Worm (Caenorhabditis elegans): ENCODE data around the gene rfk-1.

DNA sequence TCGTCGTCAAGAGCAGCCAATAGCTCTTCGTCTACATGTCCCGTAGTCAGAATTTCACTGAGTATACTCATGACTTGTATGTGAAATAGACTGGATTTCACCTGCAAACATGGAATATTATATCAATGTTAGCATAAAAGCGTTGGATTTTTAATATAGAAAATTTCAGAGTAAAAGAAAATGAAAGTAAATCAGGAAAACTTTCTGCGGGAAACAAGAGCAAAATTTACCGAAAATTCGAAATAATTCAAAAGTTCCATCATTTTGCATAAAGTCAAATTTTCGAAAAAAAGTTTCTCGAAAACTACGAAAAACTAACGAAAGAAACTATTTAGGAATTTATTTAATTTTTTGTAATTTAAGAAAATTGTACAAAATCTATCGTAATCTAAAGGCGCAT is 8.5 kb upstream of the rfk-1 start, which contains the start of gene F13B12.6:
- TF ChIP-seq him-1 (tag; optimal IDR thresholded peaks at IDR 0.05) (no peak), dao-5 (tag; optimal IDR thresholded peaks at IDR 0.05) (no peak)

Measured in whole organism, L4/young adult.